Worm (Caenorhabditis elegans) whole organism, L3 larva: ENCODE data around the gene T24C4.5.

Source experiments
- nfya-1 ChIP-seq: sonication (generic microtip); optimal IDR thresholded peaks from 2 replicates; lab custom pipeline; 2017; ENCODE audit warnings: missing genetic modification characterization, mild to moderate bottlenecking, missing compliant biosample characterization, antibody characterized with exemption, moderate library complexity; ENCODE audit not compliant: insufficient read depth
- tbx-2 ChIP-seq: sonication (generic microtip); optimal IDR thresholded peaks from 2 replicates; lab custom pipeline; 2016; ENCODE audit warnings: mild to moderate bottlenecking, missing genetic modification characterization, missing compliant biosample characterization

DNA sequence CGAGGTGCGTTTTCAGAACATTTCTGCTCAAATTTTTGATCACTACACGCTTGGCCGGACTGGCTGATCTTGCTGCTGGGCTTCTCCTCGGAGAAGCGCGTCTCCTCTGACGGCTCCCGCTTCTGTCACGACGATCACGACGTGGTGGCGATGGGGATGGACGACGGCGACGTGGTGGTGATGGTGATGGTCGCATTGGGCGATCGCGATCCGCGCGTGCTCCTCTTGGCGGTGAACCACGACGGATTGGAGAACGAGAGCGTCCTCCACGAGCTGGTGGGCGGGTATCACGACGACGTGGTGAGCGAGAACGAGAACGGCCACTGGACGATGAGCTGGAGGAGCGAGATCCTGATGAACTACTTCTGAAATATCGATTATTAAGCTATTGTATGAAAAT is 26.1 kb downstream of the T24C4.5 start:
- TF ChIP-seq tbx-2 (tag; lab: Kevin White, UChicago), result no peak
- no peak for TF ChIP-seq nfya-1 (tag; lab: Kevin White, UChicago)
